Fruit fly (Drosophila melanogaster) Kc167 (cell line): Measurements from ENCODE around the gene cv-c.

Experiments
- Myc ChIP-seq: fragments of >200 bp; optimal IDR thresholded peaks from 2 replicates; lab custom pipeline; 2017; ENCODE audit warnings: missing external identifiers
- Sin3A ChIP-seq: fragments of >200 bp; optimal IDR thresholded peaks from 2 replicates; lab custom pipeline; 2018; ENCODE audit warnings: missing external identifiers
- h ChIP-seq: fragments of >200 bp; optimal IDR thresholded peaks from 3 replicates; lab custom pipeline; 2018; ENCODE audit warnings: missing external identifiers
- insv ChIP-seq: fragments of >200 bp; optimal IDR thresholded peaks from 3 replicates; lab custom pipeline; 2018; ENCODE audit warnings: missing external identifiers
- psq ChIP-seq: fragments of >200 bp; optimal IDR thresholded peaks from 2 replicates; lab custom pipeline; 2017; ENCODE audit warnings: missing external identifiers
- ttk ChIP-seq: sonication (Bioruptor generic); optimal IDR thresholded peaks from 2 replicates; lab custom pipeline; 2017; ENCODE audit warnings: missing external identifiers

cv-c gene

DNA sequence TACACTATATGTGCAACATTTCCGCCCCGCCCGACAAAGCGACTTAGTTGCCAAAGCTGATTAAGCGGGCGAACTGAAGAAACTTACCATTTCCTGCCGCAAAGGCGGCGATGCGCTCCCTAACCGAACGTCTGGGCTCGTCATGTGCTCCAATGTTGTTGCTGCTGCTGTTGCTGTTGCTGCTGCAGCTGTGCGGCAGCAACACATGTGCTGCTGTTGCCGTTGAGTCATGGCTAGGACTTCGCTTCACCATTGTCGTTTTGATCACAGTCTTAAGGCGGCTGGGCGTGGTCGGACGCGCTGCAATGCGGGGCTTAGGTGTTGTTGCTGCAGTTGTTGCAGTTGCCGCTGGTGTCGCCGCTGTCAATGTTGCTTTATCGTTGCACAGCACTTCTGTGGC lies 49.6 kb downstream of the cv-c start:
- TF ChIP-seq Myc (lab: Kevin White, UChicago): no peak
- no peak for TF ChIP-seq Sin3A (lab: Kevin White, UChicago)
- TF ChIP-seq insv (lab: Kevin White, UChicago): no peak

DNA sequence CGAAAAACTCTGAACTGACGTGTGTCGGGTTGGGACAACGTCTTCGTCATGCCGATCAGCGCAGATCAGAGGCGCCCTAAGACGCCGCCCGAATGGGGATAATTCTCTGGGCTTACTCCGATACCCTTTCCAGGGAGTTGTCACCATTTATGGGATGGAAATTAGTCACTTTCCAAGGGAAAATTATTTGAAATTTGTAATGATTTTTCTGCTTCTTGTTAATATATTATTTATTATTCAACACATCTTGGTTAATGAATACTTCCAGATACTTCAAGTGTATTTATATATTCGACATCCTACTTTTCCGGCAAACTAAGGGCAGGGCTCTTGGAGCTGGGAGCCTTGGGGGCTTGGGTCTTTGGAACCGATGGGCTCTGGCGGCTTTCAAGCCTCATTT lies 51.2 kb downstream of the cv-c start:
- no peak for TF ChIP-seq h (lab: Kevin White, UChicago)
- no peak for TF ChIP-seq insv (lab: Kevin White, UChicago)
- no peak for TF ChIP-seq Sin3A (lab: Kevin White, UChicago)

DNA sequence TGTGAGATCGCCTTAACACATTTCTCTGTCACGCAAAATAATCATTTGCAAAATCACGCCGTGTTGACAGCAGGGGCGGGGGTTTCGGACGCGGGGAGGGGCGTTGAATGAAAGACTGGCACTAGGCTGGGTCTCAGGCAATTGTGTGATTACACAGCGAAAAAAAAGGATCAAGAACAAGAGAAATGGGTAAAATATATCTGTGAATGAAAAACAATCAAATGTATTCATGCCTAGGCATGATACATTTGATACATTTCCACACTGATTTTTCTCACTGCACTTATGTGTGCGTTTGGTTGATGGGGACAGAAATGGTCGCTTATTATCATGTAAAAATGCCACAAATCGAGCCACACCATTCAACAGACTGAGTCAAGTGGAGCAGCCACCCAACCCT lies 55.0 kb downstream of the cv-c start:
- TF ChIP-seq Myc (lab: Kevin White, UChicago): no peak
- no peak for TF ChIP-seq Sin3A (lab: Kevin White, UChicago)
- no peak for TF ChIP-seq psq (lab: Kevin White, UChicago)
- TF ChIP-seq h (lab: Kevin White, UChicago): no peak
- no peak for TF ChIP-seq insv (lab: Kevin White, UChicago)
- no peak for TF ChIP-seq ttk (lab: Kevin White, UChicago)

DNA sequence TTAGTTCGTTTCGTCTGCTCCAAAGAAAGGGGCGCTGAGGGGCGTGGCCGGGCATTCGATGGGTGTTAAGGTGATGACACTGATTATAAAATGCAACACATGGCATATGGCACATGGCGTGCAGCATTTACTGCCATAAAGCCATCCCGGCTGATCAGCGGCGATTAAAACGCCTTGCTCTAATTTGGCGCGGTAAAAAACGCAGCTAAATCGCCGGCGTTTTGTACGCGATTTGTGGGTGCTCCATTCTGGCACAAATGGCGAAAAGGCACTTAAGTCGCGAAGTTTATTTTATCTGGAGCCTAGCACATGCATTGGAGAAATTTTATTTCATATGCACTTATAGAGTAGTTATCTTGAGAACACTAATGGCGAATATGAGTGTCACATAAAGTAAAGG lies 56.0 kb downstream of the cv-c start:
- no peak for TF ChIP-seq Sin3A (lab: Kevin White, UChicago)
- no peak for TF ChIP-seq h (lab: Kevin White, UChicago)
- TF ChIP-seq ttk (lab: Kevin White, UChicago): no peak
- no peak for TF ChIP-seq psq (lab: Kevin White, UChicago)
- no peak for TF ChIP-seq insv (lab: Kevin White, UChicago)
- TF ChIP-seq Myc (lab: Kevin White, UChicago): no peak

DNA sequence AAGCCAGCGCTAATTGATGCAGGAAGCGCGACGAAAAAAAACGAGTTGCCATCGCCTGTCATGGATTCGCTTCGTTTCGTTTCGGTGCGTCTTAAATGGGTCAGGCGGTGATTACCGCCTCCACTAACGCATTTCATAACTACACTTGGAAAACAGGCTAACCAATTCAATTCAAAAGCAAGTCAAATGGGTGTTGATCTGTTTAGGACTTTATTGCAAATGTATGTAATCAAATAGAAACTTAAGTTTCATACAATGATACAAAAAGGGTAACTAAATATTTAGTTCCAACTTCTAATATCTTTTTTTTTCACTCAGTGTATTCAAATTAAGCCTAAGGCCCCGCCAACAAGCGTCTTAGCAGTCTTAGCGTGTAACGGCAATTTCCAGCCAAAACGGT lies 56.7 kb downstream of the cv-c start:
- TF ChIP-seq h (lab: Kevin White, UChicago) (no peak), psq (lab: Kevin White, UChicago) (no peak), insv (lab: Kevin White, UChicago) (no peak), Sin3A (lab: Kevin White, UChicago) (no peak), ttk (lab: Kevin White, UChicago) (no peak), Myc (lab: Kevin White, UChicago) (no peak)

DNA sequence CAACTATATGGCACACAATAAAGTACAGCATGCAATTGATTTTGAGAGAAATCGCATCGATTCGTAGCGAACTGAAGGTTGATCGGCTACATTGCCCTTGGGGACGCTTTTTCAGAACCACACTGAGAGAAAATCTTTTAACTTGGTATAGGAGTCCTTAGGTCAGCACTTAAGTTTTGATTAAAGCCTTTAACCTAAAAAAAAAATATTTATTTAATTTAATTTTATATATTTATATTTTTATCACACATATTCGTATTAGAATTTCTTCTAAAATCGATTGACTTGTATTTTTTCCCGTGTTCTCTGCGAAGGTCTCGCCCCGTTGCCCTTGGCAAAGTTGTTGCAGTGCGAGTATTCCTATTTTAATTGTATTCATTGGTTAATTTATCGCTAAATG lies 59.7 kb downstream of the cv-c start:
- no peak for TF ChIP-seq Myc (lab: Kevin White, UChicago)
- no peak for TF ChIP-seq h (lab: Kevin White, UChicago)
- TF ChIP-seq insv (lab: Kevin White, UChicago): no peak

DNA sequence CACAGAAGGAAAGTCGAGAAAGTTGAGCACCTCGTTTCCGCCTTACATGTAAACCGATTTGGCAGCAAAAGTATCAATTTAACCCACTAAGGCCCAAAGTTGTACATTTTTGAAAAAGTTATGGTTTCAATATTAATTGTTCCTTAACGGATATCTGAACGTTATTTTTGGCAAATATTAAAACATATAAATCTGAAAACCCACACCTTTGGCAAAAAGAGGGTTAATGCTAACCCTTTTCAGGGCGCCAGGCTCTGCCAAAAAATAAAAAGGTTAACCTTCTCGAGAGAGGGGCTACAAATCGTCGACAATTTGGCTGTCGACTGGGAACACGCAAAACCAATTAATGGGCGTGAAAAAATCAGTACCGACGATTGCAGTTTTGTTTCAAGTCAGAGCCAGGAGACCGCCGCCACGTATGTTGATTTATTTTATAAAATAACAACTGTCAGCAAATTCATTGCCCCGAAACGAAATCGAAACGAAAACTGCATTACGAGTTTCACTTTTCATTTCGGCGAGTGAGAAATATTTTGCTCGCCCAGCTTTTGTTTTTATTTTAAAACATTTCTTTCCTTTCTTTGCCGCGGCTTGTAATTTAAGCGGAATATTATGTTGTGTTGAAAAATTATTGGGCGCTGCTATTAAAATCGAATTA lies 62.0 kb downstream of the cv-c start:
- TF ChIP-seq h (lab: Kevin White, UChicago) (no peak), ttk (lab: Kevin White, UChicago) (no peak), Myc (lab: Kevin White, UChicago) (no peak), insv (lab: Kevin White, UChicago) (no peak), Sin3A (lab: Kevin White, UChicago) (no peak), psq (lab: Kevin White, UChicago) (no peak)

DNA sequence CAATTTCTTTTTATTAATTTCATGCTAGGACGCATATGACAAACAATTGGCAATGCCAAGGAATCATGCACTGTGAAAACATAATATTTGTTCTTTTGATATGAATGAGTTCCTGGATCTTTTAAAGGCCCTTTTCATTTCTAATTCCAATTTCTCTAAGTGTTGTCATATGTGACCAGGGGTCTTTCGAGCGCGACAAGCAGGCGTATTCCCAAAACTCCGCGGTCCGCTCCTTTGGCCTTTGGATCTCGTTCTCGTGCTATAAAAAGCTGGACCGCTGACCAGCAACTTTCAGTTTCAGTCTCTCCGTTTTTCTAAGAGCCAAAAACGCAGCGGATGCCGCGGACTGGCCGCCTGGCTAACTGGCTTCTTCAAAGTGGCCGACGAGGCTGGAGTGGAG lies 63.2 kb downstream of the cv-c start, which contains the start of gene natalisin:
TSS of gene natalisin (plus strand) at position 301 of the 400 bp plus-strand sequence.
- TF ChIP-seq insv (lab: Kevin White, UChicago) (no peak), h (lab: Kevin White, UChicago) (no peak)

DNA sequence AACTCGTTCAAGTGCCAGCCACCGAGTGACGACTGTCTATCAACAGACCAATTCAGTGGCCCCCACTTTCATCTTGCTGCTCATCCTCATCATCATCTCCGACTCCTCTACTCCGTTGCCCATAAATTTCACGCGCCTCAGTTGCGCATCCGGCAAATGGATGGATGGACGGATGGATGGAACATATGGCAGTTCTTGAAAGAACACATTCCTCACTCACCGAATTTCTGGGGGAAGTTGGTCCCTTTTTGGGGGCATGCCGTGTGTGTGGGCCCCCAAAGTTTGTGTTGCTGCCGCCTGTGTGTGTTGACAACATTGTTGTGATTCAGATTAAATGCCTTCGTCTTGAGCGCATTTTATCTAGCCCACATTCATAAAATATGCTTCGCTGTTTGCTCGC lies 65.8 kb downstream of the cv-c start:
- TF ChIP-seq ttk (lab: Kevin White, UChicago) (no peak), insv (lab: Kevin White, UChicago) (no peak), Myc (lab: Kevin White, UChicago) (no peak), psq (lab: Kevin White, UChicago) (no peak), h (lab: Kevin White, UChicago) (no peak), Sin3A (lab: Kevin White, UChicago) (no peak)

DNA sequence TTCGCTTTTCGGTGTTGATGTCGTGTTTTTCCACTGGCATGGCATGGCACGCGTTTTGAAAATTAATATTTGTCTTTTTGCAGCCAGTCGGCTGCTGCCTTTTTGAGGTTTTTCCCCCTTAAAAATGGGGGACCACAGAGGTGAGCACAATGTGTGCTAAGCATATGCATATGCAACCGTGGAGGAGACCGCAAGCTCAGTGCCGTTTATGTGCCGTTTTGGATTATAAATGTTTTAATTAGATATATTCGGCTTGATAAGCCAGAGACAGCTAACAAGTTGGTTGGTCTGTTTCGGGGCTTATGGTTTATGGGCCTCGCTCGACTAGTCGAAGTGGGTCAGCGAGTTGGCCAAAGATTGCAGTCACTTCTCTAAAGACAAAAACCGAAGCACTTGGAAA lies 66.6 kb downstream of the cv-c start:
- no peak for TF ChIP-seq Myc (lab: Kevin White, UChicago)

DNA sequence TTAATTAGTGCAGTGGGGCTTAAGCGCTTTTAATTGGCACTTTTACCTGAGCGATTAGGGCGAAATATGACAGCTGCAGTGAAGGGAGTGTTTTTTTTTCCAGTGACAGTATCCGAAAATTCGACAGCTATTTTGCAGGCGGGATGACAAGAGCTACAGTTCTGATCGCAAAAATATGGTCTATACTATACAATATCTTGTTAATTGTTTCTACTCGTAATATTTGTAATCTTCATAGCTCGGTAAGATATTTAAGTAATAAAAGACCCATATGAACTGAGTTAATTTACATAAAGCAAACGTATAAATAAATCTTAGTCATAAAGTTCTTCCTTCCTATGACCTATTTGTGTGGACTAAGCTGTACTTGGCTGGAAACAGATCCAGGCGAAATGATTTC lies 67.2 kb downstream of the cv-c start:
- no peak for TF ChIP-seq psq (lab: Kevin White, UChicago)

DNA sequence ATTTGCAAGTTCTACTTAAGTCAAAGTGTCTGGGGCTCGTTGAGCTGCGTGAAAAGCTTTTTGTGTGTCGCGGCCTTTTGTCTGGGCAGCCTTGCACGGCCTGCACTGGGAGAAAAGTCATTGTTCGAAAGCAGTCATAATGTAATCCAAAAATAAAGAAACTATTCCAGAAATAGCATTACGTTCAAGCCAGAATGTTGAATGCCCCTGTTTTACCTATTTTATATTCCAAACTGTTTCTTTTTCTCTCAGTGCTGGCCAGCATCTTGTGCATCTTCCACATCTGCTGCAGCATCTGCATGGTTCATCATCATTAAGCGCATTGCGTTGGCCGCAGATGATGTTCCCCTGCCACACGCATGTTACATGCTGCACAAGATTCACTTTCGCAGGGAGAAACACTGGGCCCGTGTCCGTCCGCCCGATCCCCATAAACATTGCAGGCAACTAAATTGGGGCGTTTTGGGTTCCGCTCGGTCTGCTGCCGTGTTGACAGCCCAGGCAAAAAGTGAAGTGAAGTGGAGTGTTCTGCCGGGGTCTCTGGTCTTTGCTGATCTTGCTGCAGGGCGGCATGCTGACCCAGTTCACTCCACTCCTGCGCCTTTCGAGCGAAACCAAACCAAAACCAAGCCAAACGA lies 68.0 kb downstream of the cv-c start:
- TF ChIP-seq psq (lab: Kevin White, UChicago): no peak
- TF ChIP-seq Sin3A (lab: Kevin White, UChicago): no peak
- no peak for TF ChIP-seq h (lab: Kevin White, UChicago)
- no peak for TF ChIP-seq ttk (lab: Kevin White, UChicago)
- no peak for TF ChIP-seq insv (lab: Kevin White, UChicago)
- TF ChIP-seq Myc (lab: Kevin White, UChicago): no peak

DNA sequence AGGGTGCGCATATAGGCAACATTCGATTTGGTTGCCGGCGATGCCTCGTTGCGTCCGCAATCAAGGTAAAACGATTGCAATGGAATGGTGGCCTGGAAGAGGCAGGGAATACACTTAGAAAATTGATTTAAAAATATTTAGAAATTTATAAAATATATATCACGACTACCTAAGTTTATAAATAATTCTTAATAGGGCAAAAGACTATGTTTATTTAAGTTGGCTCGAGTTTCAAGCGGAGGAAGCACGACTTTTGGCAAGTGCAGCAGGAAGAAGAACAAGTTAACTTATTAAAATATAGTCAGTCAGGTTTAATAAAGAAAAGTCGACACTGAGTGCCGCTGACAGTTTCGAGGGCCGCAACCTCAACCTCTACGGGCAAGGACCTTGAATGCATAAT lies 71.1 kb downstream of the cv-c start:
- TF ChIP-seq Myc (lab: Kevin White, UChicago) (no peak), ttk (lab: Kevin White, UChicago) (no peak), h (lab: Kevin White, UChicago) (no peak), Sin3A (lab: Kevin White, UChicago) (no peak), psq (lab: Kevin White, UChicago) (no peak), insv (lab: Kevin White, UChicago) (no peak)
